Fruit fly (Drosophila melanogaster) whole organism, prepupa: ENCODE measurements around the gene Phlpp.

Experiments used
- CG11762 ChIP-seq: fragments of 200-800 bp; sonication (Bioruptor generic); optimal IDR thresholded peaks from 3 replicates; lab custom pipeline; 2016; ENCODE audit warnings: missing biosample characterization, missing genetic modification characterization; ENCODE audit not compliant: insufficient read depth
- CG34406 ChIP-seq: fragments of 200-800 bp; sonication (Bioruptor generic); optimal IDR thresholded peaks from 3 replicates; lab custom pipeline; 2016; ENCODE audit warnings: missing biosample characterization, missing genetic modification characterization
- CG3919 ChIP-seq: fragments of 200-800 bp; sonication (Bioruptor generic); optimal IDR thresholded peaks from 3 replicates; lab custom pipeline; 2016; ENCODE audit warnings: missing biosample characterization, missing genetic modification characterization
- CG6163 ChIP-seq: fragments of 200-800 bp; sonication (Bioruptor generic); IDR thresholded peaks from 3 replicates; pipeline ENCODE4 v1.3.6; 2022; ENCODE audit warnings: missing biosample characterization, missing genetic modification characterization
- CG6854 ChIP-seq: fragments of 200-800 bp; sonication (Bioruptor generic); optimal IDR thresholded peaks from 2 replicates; lab custom pipeline; 2017; ENCODE audit warnings: missing biosample characterization, mild to moderate bottlenecking, missing genetic modification characterization
- Ets21C ChIP-seq: fragments of 200-800 bp; sonication (Bioruptor generic); optimal IDR thresholded peaks from 3 replicates; lab custom pipeline; 2016; ENCODE audit warnings: missing biosample characterization, missing genetic modification characterization
- Hr38 ChIP-seq: sonication (Bioruptor generic); optimal IDR thresholded peaks from 2 replicates; lab custom pipeline; 2016; ENCODE audit warnings: missing biosample characterization, missing genetic modification characterization
- Hr39 ChIP-seq: fragments of 200-800 bp; sonication (Bioruptor generic); optimal IDR thresholded peaks from 2 replicates; lab custom pipeline; 2016; ENCODE audit warnings: missing biosample characterization, missing genetic modification characterization
- Smox ChIP-seq: fragments of 200-800 bp; sonication (Bioruptor generic); optimal IDR thresholded peaks from 3 replicates; lab custom pipeline; 2016; ENCODE audit warnings: missing biosample characterization, missing genetic modification characterization
- Sox14 ChIP-seq: fragments of 200-800 bp; sonication (Bioruptor generic); optimal IDR thresholded peaks from 3 replicates; lab custom pipeline; 2016; ENCODE audit warnings: missing biosample characterization, missing genetic modification characterization
- Sox15 ChIP-seq: fragments of 200-800 bp; sonication (Bioruptor generic); optimal IDR thresholded peaks from 3 replicates; lab custom pipeline; 2016; ENCODE audit warnings: missing biosample characterization, missing genetic modification characterization
- cyc ChIP-seq: fragments of 200-800 bp; sonication (Bioruptor generic); optimal IDR thresholded peaks from 3 replicates; lab custom pipeline; 2016; ENCODE audit warnings: missing biosample characterization, missing genetic modification characterization
- fd59A ChIP-seq: fragments of 200-800 bp; sonication (Bioruptor generic); optimal IDR thresholded peaks from 2 replicates; lab custom pipeline; 2017; ENCODE audit warnings: missing biosample characterization, mild to moderate bottlenecking, missing genetic modification characterization, missing genetic modification reagents
- net ChIP-seq: fragments of 200-800 bp; sonication (Bioruptor generic); optimal IDR thresholded peaks from 3 replicates; lab custom pipeline; 2016; ENCODE audit warnings: missing biosample characterization, missing genetic modification characterization

DNA sequence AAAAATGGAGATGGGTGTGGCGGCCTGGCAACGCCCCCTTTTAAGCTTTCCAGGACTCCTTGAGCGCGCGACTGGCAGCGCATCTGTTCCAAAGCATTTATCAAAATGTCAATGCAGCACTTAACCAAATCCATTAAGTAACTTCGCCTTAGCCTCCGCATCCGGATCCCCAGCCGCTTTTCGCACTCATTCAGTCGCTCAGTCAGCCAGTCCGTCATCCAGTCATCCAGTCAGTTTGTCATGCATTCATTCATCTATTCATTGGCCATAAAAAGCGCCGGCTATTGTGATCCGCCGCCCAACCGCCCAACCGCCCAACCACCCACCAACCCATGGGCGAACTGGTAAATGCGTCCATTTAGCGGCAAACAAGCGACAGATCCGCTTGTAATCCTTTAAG is 30.0 kb downstream of the Phlpp start:
- TF ChIP-seq fd59A (GFP tag; lab: Kevin White, UChicago) (no peak), Smox (no peak), CG3919 (GFP tag; lab: Kevin White, UChicago) (no peak), cyc (GFP tag; lab: Kevin White, UChicago) (no peak), Ets21C (GFP tag; lab: Kevin White, UChicago) (no peak), CG34406 (no peak), Sox14 (no peak), CG6163 (GFP tag; lab: Robert Waterston, UW) (no peak), net (GFP tag; lab: Kevin White, UChicago) (no peak), CG6854 (no peak), CG11762 (GFP tag; lab: Kevin White, UChicago) (no peak), Hr39 (GFP tag; lab: Kevin White, UChicago) (no peak), Hr38 (GFP tag; lab: Kevin White, UChicago) (no peak), Sox15 (no peak)
